Worm (Caenorhabditis elegans) whole organism, L4/young adult: ENCODE measurements around the gene F41E6.1.

Experiments used
- W03F9.2 ChIP-seq: fragments of 150-350 bp; optimal IDR thresholded peaks from 2 replicates; lab custom pipeline; 2014; ENCODE audit warnings: missing biosample characterization, missing genetic modification characterization
- dao-5 ChIP-seq: sonication (generic microtip); optimal IDR thresholded peaks from 2 replicates; lab custom pipeline; 2016; ENCODE audit warnings: missing genotype, missing genetic modification characterization, moderate library complexity, missing compliant biosample characterization
- him-1 ChIP-seq: sonication (generic microtip); optimal IDR thresholded peaks from 2 replicates; lab custom pipeline; 2016; ENCODE audit warnings: missing genotype, missing genetic modification reagents, missing genetic modification characterization, missing compliant biosample characterization

F41E6.1 gene

ce11 chrV:8636907-8637306 is 14.5 kb downstream of the F41E6.1 start, which contains the start of gene grl-12:
Gene grl-12 (minus strand): TSS chrV:8637007.
- TF ChIP-seq dao-5 (tag; lab: Kevin White, UChicago) = no peak
- no peak for TF ChIP-seq him-1 (tag; lab: Kevin White, UChicago)
- TF ChIP-seq W03F9.2 = no peak

- no peak for TF ChIP-seq dao-5 (tag; lab: Kevin White, UChicago)
- TF ChIP-seq him-1 (tag; lab: Kevin White, UChicago) = no peak
- no peak for TF ChIP-seq W03F9.2
Measured at ce11 chrV:8637666-8638271, 15.4 kb downstream of the F41E6.1 start, which contains the start of the genes F28A12.10 and acd-4. Gene F28A12.10 (minus strand): TSS chrV:8637766. Gene acd-4 (plus strand): TSS chrV:8638221.

ce11 chrV:8641266-8641665 is 18.9 kb downstream of the F41E6.1 start, which contains the start of gene F28A12.3:
Gene F28A12.3 (minus strand): TSS chrV:8641366.
- TF ChIP-seq him-1 (tag; lab: Kevin White, UChicago) (no peak), W03F9.2 (no peak), dao-5 (tag; lab: Kevin White, UChicago) (no peak)

DNA sequence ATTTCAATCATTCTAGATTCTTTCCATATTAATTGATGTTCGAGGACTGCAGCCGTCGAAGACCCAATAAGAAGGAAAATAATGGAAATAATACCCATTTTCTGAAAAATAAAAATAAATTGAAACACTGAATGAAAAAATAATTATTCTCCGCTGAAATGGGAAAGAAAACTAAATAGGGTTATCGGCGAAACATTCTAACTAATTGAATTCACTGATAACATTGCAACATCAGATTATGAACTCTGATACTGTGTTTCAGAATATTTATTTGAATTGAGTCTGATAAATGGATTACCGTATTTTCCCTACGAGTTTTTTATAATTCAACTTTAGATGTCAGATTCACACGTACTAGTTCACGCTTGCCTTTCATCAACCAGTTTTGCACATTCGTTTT is 20.7 kb downstream of the F41E6.1 start, which contains the start of gene asp-13:
TSS of gene asp-13 (minus strand) at position 101 of the 400 bp plus-strand sequence.
- TF ChIP-seq dao-5 (tag; lab: Kevin White, UChicago) (no peak), W03F9.2 (no peak), him-1 (tag; lab: Kevin White, UChicago) (no peak)

DNA sequence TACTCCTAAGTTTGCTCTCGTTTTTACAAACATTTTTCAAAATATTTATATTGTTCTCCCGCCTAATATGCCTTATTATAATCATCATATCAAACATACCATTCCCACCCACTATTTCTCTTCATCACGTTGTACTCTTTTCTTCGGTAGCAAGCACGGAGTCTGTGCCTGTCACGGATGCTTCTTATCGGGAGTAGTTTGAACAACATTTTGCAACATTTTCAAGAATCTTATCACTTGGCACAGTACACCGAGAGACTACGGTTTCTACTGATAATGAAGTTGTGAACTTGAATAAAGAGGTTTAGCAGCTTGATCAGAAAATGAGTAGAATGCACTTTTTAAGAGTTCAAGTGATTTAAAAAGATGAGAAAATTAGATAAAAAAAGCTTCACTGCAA is 25.8 kb downstream of the F41E6.1 start:
- TF ChIP-seq W03F9.2 = no peak
- no peak for TF ChIP-seq dao-5 (tag; lab: Kevin White, UChicago)
- no peak for TF ChIP-seq him-1 (tag; lab: Kevin White, UChicago)

DNA sequence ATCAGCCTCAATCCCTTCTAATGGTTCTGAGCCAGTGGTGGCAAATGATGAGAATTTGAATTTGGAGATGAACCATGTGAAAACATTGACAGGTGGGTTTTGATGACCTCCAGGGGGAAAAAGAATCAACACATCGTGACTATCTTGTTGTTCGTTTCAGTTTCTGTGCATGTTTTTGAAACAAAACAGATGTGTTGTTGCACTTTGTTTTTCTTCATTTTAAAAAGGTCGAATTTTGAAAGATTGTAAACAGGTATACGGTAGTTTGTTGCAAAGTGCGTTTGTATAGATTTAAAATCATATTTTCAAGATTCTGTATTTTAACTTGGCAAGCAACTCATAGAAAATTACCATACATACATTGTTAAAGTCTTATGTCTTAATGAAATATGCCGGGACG is 28.0 kb downstream of the F41E6.1 start:
- TF ChIP-seq dao-5 (tag; lab: Kevin White, UChicago) = no peak

- TF ChIP-seq W03F9.2 (peak; percentile 36), dao-5 (tag; lab: Kevin White, UChicago) (no peak)
Measured at ce11 chrV:8651007-8651711, 28.7 kb downstream of the F41E6.1 start.

- TF ChIP-seq him-1 (tag; lab: Kevin White, UChicago) (no peak), dao-5 (tag; lab: Kevin White, UChicago) (no peak), W03F9.2 (no peak)
Measured at ce11 chrV:8652177-8652576, 29.8 kb downstream of the F41E6.1 start.

DNA sequence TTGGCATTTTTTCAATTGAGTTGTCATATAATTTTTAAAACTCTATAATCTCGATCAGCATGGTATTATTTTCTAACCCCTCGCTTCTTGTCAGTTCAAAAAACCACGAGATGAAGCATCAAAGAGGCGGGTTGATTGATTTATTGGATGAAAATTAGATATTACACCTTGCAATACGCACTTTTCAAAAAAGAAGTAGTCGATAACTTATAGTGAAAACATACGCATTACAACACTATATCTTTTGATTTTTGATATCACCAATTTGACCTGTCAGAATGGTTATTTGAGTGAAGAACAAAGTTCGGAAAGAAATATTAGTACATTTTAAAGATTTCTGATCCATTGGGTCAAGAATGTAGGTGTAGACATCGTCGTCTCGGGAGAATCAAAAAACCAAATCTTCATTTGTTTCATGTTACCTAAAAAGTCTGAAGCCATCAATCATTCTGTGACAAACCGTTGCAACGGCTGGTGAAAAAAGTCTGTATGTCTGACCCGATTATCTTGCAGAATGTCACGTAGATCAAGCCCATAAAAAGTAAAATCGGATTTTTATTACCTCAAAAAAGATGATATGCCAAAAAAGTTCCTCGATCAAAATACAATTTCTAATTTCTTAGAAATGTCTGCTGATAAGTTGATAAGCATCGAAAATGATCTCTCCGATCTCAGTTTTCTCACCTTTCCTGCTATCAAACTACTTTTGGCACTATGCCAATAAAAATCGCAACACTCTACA is 30.8 kb downstream of the F41E6.1 start:
- TF ChIP-seq W03F9.2 (no peak), dao-5 (tag; lab: Kevin White, UChicago) (no peak), him-1 (tag; lab: Kevin White, UChicago) (no peak)

DNA sequence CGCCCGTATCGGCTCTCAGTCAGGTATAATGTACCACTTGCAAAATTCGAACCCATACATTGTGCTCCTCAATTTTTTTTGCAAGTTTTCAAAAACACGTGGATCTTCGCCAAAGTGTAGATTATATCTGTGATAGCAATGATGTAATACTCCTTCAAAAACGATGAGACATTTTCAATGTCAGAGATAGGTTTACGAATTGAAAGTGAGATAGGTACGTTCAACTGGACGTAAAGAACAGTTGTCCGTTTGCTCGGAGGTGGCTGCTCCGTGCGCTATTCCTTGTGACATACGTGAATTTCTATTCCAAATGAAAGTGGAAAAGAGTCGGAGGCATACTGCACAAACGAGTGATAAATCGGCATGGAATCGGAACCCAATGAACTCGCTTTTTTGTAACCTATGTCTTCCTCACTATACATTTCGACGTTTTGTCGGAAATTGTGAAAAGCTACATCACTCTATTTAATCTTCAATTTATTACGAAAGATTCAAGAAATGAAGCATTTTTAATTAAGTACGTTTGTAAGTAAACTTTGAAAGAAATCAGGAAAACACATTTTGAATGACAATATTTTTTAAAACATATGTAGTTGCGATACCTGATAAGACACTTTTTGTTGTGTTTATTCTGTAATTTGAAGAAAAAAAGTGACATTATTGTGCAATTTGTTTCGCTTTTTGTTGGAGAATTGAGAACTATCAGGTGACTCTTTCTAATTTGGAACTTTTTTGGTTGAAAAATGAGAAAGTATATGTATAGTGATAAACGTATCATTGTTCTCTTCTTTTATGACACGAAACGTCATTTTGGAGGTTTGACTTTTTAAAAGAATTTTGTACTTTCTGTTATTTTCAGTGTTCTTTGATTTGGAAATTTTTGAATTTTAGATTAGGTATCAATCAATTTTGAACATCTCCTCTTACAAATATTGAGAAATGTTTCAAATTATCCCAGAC is 32.3 kb downstream of the F41E6.1 start:
- no peak for TF ChIP-seq W03F9.2
- no peak for TF ChIP-seq dao-5 (tag; lab: Kevin White, UChicago)
- no peak for TF ChIP-seq him-1 (tag; lab: Kevin White, UChicago)

- TF ChIP-seq W03F9.2 (no peak), dao-5 (tag; lab: Kevin White, UChicago) (no peak), him-1 (tag; lab: Kevin White, UChicago) (no peak)
Measured at ce11 chrV:8657911-8658310, 35.5 kb downstream of the F41E6.1 start.

- TF ChIP-seq him-1 (tag; lab: Kevin White, UChicago) (no peak), dao-5 (tag; lab: Kevin White, UChicago) (no peak), W03F9.2 (no peak)
Measured at ce11 chrV:8658577-8659362, 36.4 kb downstream of the F41E6.1 start.
